Worm (Caenorhabditis elegans) whole organism, L3 larva: ENCODE results near the gene B0034.4.

ENCODE experiments used
- ZK546.5 ChIP-seq: sonication (generic microtip); optimal IDR thresholded peaks from 2 replicates; lab custom pipeline; 2017; ENCODE audit warnings: missing biosample characterization, missing genetic modification characterization
- ama-1 ChIP-seq: fragments of 150-350 bp; optimal IDR thresholded peaks from 2 replicates; lab custom pipeline; 2018
- elt-3 ChIP-seq, 3 experiments: fragments of 150-350 bp in 1 of 3; sonication (generic microtip) in 2 of 3; optimal IDR thresholded peaks; 2 replicates in 2 of 3; 4 replicates in 1 of 3; lab custom pipeline; 2014 to 2017; ENCODE audit warnings: missing biosample characterization in 3 of 3, missing genetic modification characterization in 3 of 3
- nfya-1 ChIP-seq: sonication (generic microtip); optimal IDR thresholded peaks from 2 replicates; lab custom pipeline; 2017; ENCODE audit warnings: missing genetic modification characterization, mild to moderate bottlenecking, missing compliant biosample characterization, antibody characterized with exemption, moderate library complexity; ENCODE audit not compliant: insufficient read depth
- nhr-25 ChIP-seq: sonication (generic microtip); optimal IDR thresholded peaks from 2 replicates; lab custom pipeline; 2017; ENCODE audit warnings: missing biosample characterization, missing genetic modification characterization
- nhr-67 ChIP-seq: fragments of 150-350 bp; optimal IDR thresholded peaks from 2 replicates; lab custom pipeline; 2014; ENCODE audit warnings: missing biosample characterization, missing genetic modification characterization
- unc-39 ChIP-seq: sonication (generic microtip); optimal IDR thresholded peaks from 4 replicates; lab custom pipeline; 2017; ENCODE audit warnings: missing biosample characterization, missing genetic modification characterization

- no peak for TF ChIP-seq ZK546.5 (tag; lab: Kevin White, UChicago)
- no peak for TF ChIP-seq nfya-1 (tag; lab: Kevin White, UChicago)
- TF ChIP-seq elt-3 (tag; optimal IDR thresholded peaks at IDR 0.05; lab: Kevin White, UChicago) = no peak
- no peak for TF ChIP-seq nhr-67
- TF ChIP-seq ama-1 (lab: Kevin White, UChicago) = no peak
- no peak for TF ChIP-seq unc-39 (tag; lab: Kevin White, UChicago)
- no peak for TF ChIP-seq nhr-25 (tag; lab: Kevin White, UChicago)
Measured at ce11 chrII:6001004-6001403, 31.7 kb upstream of the B0034.4 start.
